Fruit fly (Drosophila melanogaster) whole organism, wandering third instar larva: Measurements from ENCODE around the gene CG33795.
A peak's percentile ranks its signal among the peaks of the same experiment; 100 is the strongest.

Experiments
- Abd-B ChIP-seq: fragments of >200 bp; optimal IDR thresholded peaks from 2 replicates; lab custom pipeline; 2017; ENCODE audit warnings: missing biosample characterization, missing genetic modification characterization
- CG32264 ChIP-seq: fragments of 200-800 bp; sonication (Bioruptor generic); optimal IDR thresholded peaks from 2 replicates; lab custom pipeline; 2016; ENCODE audit warnings: missing biosample characterization, missing genetic modification characterization
- CG9705 ChIP-seq: fragments of 200-800 bp; sonication (Bioruptor generic); optimal IDR thresholded peaks from 2 replicates; lab custom pipeline; 2018; ENCODE audit warnings: missing biosample characterization, mild to moderate bottlenecking, missing genetic modification characterization
- CrebA ChIP-seq: fragments of 200-800 bp; sonication (Bioruptor generic); optimal IDR thresholded peaks from 2 replicates; lab custom pipeline; 2016; ENCODE audit warnings: missing biosample characterization, mild to moderate bottlenecking, missing genetic modification characterization, borderline replicate concordance
- Dfd ChIP-seq: fragments of >200 bp; optimal IDR thresholded peaks from 2 replicates; lab custom pipeline; 2017; ENCODE audit warnings: missing biosample characterization, missing genetic modification characterization
- Dif ChIP-seq: fragments of 200-275, 200-300 bp; sonication (Bioruptor generic); optimal IDR thresholded peaks from 2 replicates; lab custom pipeline; 2018; ENCODE audit warnings: missing biosample characterization, missing genetic modification characterization; ENCODE audit not compliant: partially characterized antibody
- GATAd ChIP-seq: sonication (Bioruptor generic); optimal IDR thresholded peaks from 2 replicates; lab custom pipeline; 2016; ENCODE audit warnings: missing biosample characterization, missing genetic modification characterization
- HLH106 ChIP-seq: fragments of 200-800 bp; optimal IDR thresholded peaks from 3 replicates; lab custom pipeline; 2019; ENCODE audit warnings: missing biosample characterization, mild to moderate bottlenecking, missing genetic modification characterization, moderate library complexity
- Hnf4 ChIP-seq: fragments of 200-800 bp; sonication (Bioruptor generic); optimal IDR thresholded peaks from 2 replicates; lab custom pipeline; 2016; ENCODE audit warnings: missing biosample characterization, mild to moderate bottlenecking, missing genetic modification characterization
- Hr78 ChIP-seq: fragments of >200 bp; optimal IDR thresholded peaks from 2 replicates; lab custom pipeline; 2017; ENCODE audit warnings: missing biosample characterization, missing genetic modification characterization
- Hr83 ChIP-seq: fragments of 200-300 bp; sonication (Bioruptor generic); optimal IDR thresholded peaks from 2 replicates; lab custom pipeline; 2016; ENCODE audit warnings: missing biosample characterization, mild to moderate bottlenecking, missing genetic modification characterization, moderate library complexity; ENCODE audit not compliant: poor library complexity, severe bottlenecking
- Jra ChIP-seq: sonication (Bioruptor generic); optimal IDR thresholded peaks from 2 replicates; lab custom pipeline; 2016; ENCODE audit warnings: missing biosample characterization, missing genetic modification characterization
- Mio ChIP-seq: sonication (Bioruptor generic); optimal IDR thresholded peaks from 2 replicates; lab custom pipeline; 2016; ENCODE audit warnings: missing biosample characterization, missing genetic modification characterization
- Myc ChIP-seq: fragments of >200 bp; optimal IDR thresholded peaks from 2 replicates; lab custom pipeline; 2017
- N ChIP-seq: fragments of >200 bp; optimal IDR thresholded peaks from 2 replicates; lab custom pipeline; 2018; ENCODE audit warnings: missing biosample characterization, missing external identifiers, missing genetic modification characterization
- Rel ChIP-seq, 2 experiments: fragments of 200-800 bp; sonication (Bioruptor generic) in 1 of 2; optimal IDR thresholded peaks; 2 replicates in 1 of 2; 3 replicates in 1 of 2; lab custom pipeline; 2016 to 2019; ENCODE audit warnings: mild to moderate bottlenecking in 2 of 2, missing biosample characterization in 2 of 2, missing genetic modification characterization in 2 of 2, moderate library complexity in 1 of 2
- Sp1 ChIP-seq: fragments of 200-800 bp; sonication (Bioruptor generic); optimal IDR thresholded peaks from 3 replicates; lab custom pipeline; 2019; ENCODE audit warnings: missing biosample characterization, mild to moderate bottlenecking, missing genetic modification characterization, moderate library complexity
- Vsx2 ChIP-seq: fragments of 200-300, 225-300 bp; sonication (Bioruptor generic); optimal IDR thresholded peaks from 2 replicates; lab custom pipeline; 2018; ENCODE audit warnings: missing biosample characterization, missing genetic modification characterization; ENCODE audit not compliant: partially characterized antibody
- br ChIP-seq: fragments of 200-800 bp; sonication (Bioruptor generic); optimal IDR thresholded peaks from 2 replicates; lab custom pipeline; 2016; ENCODE audit warnings: missing biosample characterization, missing genetic modification characterization
- brk ChIP-seq: fragments of 200-800 bp; sonication (Bioruptor generic); optimal IDR thresholded peaks from 2 replicates; lab custom pipeline; 2016; ENCODE audit warnings: missing biosample characterization, mild to moderate bottlenecking, missing genetic modification characterization
- dl ChIP-seq, 2 experiments: fragments of 175-275, 200-275 bp in 1 of 2; fragments of 200-275 bp in 1 of 2; sonication (Bioruptor generic); optimal IDR thresholded peaks; lab custom pipeline; 2018; ENCODE audit warnings: mild to moderate bottlenecking in 2 of 2, missing biosample characterization in 2 of 2, missing genetic modification characterization in 2 of 2, moderate library complexity in 2 of 2; ENCODE audit not compliant: partially characterized antibody in 2 of 2, insufficient read depth in 1 of 2
- dmrt93B ChIP-seq: fragments of 200-800 bp; sonication (Bioruptor generic); optimal IDR thresholded peaks from 2 replicates; lab custom pipeline; 2018; ENCODE audit warnings: missing biosample characterization, mild to moderate bottlenecking, missing genetic modification characterization
- dsf ChIP-seq: sonication (Bioruptor generic); optimal IDR thresholded peaks from 2 replicates; lab custom pipeline; 2016; ENCODE audit warnings: missing biosample characterization, missing genetic modification characterization, borderline replicate concordance
- ey ChIP-seq: fragments of 200-800 bp; sonication (Bioruptor generic); optimal IDR thresholded peaks from 2 replicates; lab custom pipeline; 2016; ENCODE audit warnings: missing biosample characterization, missing genetic modification characterization
- foxo ChIP-seq, 2 experiments: fragments of 200-800 bp; sonication (Bioruptor generic); optimal IDR thresholded peaks; 2 replicates in 1 of 2; 3 replicates in 1 of 2; lab custom pipeline; 2016 to 2017; ENCODE audit warnings: missing biosample characterization in 2 of 2, missing genetic modification characterization in 2 of 2
- fru ChIP-seq: fragments of 200-800 bp; sonication (Bioruptor generic); optimal IDR thresholded peaks from 3 replicates; lab custom pipeline; 2016; ENCODE audit warnings: missing biosample characterization, mild to moderate bottlenecking, missing genetic modification characterization
- h ChIP-seq: fragments of 200-800 bp; sonication (Bioruptor generic); optimal IDR thresholded peaks from 3 replicates; lab custom pipeline; 2016; ENCODE audit warnings: missing biosample characterization, mild to moderate bottlenecking, missing genetic modification characterization
- jim ChIP-seq: fragments of 175-275, 200-325 bp; sonication (Bioruptor generic); optimal IDR thresholded peaks from 2 replicates; lab custom pipeline; 2016; ENCODE audit warnings: missing biosample characterization, mild to moderate bottlenecking, missing genetic modification characterization
- lola ChIP-seq: fragments of >200 bp; optimal IDR thresholded peaks from 2 replicates; lab custom pipeline; 2017; ENCODE audit warnings: missing biosample characterization, missing genetic modification characterization
- pan ChIP-seq: fragments of >200 bp; optimal IDR thresholded peaks from 2 replicates; lab custom pipeline; 2017
- psq ChIP-seq: fragments of 200-800 bp; sonication (Bioruptor generic); optimal IDR thresholded peaks from 3 replicates; lab custom pipeline; 2017; ENCODE audit warnings: missing biosample characterization, mild to moderate bottlenecking, missing genetic modification characterization, moderate library complexity
- sage ChIP-seq: fragments of 200-800 bp; sonication (Bioruptor generic); optimal IDR thresholded peaks from 2 replicates; lab custom pipeline; 2016; ENCODE audit warnings: missing biosample characterization, mild to moderate bottlenecking, missing genetic modification characterization
- sv ChIP-seq: fragments of 200-800 bp; sonication (Bioruptor generic); optimal IDR thresholded peaks from 3 replicates; lab custom pipeline; 2016; ENCODE audit warnings: missing biosample characterization, missing genetic modification characterization
- tai ChIP-seq: sonication (Bioruptor generic); optimal IDR thresholded peaks from 2 replicates; lab custom pipeline; 2016; ENCODE audit warnings: missing biosample characterization, missing genetic modification characterization
- usp ChIP-seq: fragments of >200 bp; optimal IDR thresholded peaks from 2 replicates; lab custom pipeline; 2017; ENCODE audit warnings: missing biosample characterization, missing genetic modification characterization
- woc ChIP-seq: sonication (Bioruptor generic); optimal IDR thresholded peaks from 2 replicates; lab custom pipeline; 2016; ENCODE audit warnings: missing biosample characterization, mild to moderate bottlenecking, missing genetic modification characterization

Gene CG33795

DNA sequence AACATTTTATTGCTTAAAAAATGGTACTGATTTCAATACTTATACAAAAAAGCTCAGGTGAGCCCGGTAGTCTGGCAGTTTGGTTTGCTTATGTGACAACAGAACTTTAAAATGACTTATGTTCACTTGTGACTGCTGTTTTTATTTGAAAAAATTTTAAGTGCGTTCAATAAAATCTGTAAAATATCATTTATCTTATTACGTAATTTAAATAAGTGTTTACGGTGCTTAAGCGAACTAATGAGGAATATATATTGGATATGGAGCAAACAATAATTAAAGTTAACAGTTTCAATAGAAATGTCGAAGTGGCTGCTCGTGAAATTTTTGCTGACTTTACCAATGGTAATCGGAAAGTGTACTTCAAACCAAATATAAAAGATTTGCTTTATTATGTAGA is 29.8 kb upstream of the CG33795 start, which contains the start of gene dls:
Gene dls (plus strand): TSS at position 301 of the 400 bp plus-strand sequence.
- TF ChIP-seq woc (GFP tag; lab: Kevin White, UChicago) (no peak), sage (GFP tag; lab: Kevin White, UChicago) (no peak), Sp1 (GFP tag; lab: Kevin White, UChicago) (no peak)
- TF ChIP-seq, all 38 proteins: peak for 0

dm6 chr3L:16199929-16200328 is 28.7 kb upstream of the CG33795 start, which contains the start of gene CG33689:
TSS of gene CG33689 (plus strand) at chr3L:16200229.
- TF ChIP-seq Hr83 (GFP tag; lab: Kevin White, UChicago), result no peak
- TF ChIP-seq Dfd (GFP tag; lab: Kevin White, UChicago), result no peak
- TF ChIP-seq GATAd, result no peak
- TF ChIP-seq ey, result no peak
- no peak for TF ChIP-seq Rel (GFP tag; optimal IDR thresholded peaks at IDR 0.05; lab: Kevin White, UChicago)
- no peak for TF ChIP-seq Rel (tag; optimal IDR thresholded peaks at IDR 0.05; lab: Kevin White, UChicago)
- TF ChIP-seq sage (GFP tag; lab: Kevin White, UChicago), result no peak
- no peak for TF ChIP-seq Vsx2 (GFP tag; lab: Kevin White, UChicago)
- no peak for TF ChIP-seq jim (GFP tag; lab: Kevin White, UChicago)
- TF ChIP-seq Sp1 (GFP tag; lab: Kevin White, UChicago), result no peak
- no peak for TF ChIP-seq dmrt93B
- TF ChIP-seq usp (GFP tag; lab: Kevin White, UChicago), result no peak
- TF ChIP-seq lola (GFP tag; lab: Kevin White, UChicago), result no peak
- no peak for TF ChIP-seq h (GFP tag; lab: Kevin White, UChicago)
- no peak for TF ChIP-seq dsf (GFP tag; lab: Kevin White, UChicago)
- TF ChIP-seq Hnf4 (GFP tag; lab: Kevin White, UChicago), result no peak
- no peak for TF ChIP-seq Abd-B (GFP tag; lab: Kevin White, UChicago)
- no peak for TF ChIP-seq tai
- TF ChIP-seq, all 38 proteins: peak for 0

DNA sequence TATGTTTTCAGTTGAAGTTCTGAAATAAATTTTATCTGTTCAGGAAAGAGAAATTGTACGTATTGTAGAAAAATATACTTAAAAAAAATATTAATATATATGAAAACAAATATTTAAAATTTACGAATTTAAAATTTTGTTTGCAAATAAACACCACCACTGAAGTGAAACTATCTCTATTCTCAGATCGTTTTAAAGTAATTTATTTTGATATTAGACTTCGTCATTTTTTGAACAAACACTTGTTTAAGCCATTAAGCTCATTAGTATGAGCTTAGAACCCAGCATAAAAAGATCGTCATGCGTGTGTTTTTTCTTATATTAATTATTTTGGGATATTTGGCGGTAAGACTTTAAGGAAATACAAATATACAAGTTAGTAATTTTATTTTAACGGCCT is 27.7 kb upstream of the CG33795 start, which contains the start of gene CG33688:
Gene CG33688 (plus strand): TSS at position 301 of the 400 bp plus-strand sequence.
- no peak for TF ChIP-seq HLH106
- TF ChIP-seq usp (GFP tag; lab: Kevin White, UChicago), result no peak

DNA sequence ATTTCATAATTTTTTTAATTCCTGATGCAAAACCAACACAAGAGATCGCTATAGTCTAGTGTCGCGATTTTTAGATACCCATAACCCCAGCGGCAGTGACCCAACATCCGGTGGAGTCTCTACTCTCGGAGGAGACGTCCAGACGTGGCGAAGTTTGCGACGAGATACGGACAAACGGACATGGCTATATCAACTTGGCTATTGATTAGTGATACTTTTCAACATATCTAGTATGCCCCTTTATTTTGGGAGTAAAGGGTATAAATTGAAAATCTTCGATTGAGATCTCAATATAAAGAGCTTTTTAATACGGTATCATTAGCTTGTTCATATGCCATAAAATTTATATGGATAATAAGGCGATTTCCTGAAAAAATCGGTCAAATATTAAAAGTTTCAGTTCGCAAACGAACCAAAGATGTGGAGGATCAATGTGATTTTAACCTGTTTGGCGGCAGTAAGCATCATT is 26.3 kb upstream of the CG33795 start, which contains the start of gene CG33687:
Gene CG33687 (plus strand): TSS at position 419 of the 469 bp plus-strand sequence.
- TF ChIP-seq Jra (GFP tag; lab: Kevin White, UChicago) (no peak), ey (no peak), sage (GFP tag; lab: Kevin White, UChicago) (no peak), CG9705 (GFP tag; lab: Kevin White, UChicago) (no peak), Dfd (GFP tag; lab: Kevin White, UChicago) (no peak), psq (GFP tag; lab: Kevin White, UChicago) (no peak), woc (GFP tag; lab: Kevin White, UChicago) (no peak), lola (GFP tag; lab: Kevin White, UChicago) (no peak), CrebA (GFP tag; lab: Kevin White, UChicago) (no peak), sv (GFP tag; lab: Kevin White, UChicago) (no peak), CG32264 (no peak), Rel (GFP tag; optimal IDR thresholded peaks at IDR 0.05; lab: Kevin White, UChicago) (no peak), Rel (tag; optimal IDR thresholded peaks at IDR 0.05; lab: Kevin White, UChicago) (no peak), pan (no peak), jim (GFP tag; lab: Kevin White, UChicago) (no peak), dmrt93B (no peak), Abd-B (GFP tag; lab: Kevin White, UChicago) (no peak), h (GFP tag; lab: Kevin White, UChicago) (no peak), dsf (GFP tag; lab: Kevin White, UChicago) (no peak)

DNA sequence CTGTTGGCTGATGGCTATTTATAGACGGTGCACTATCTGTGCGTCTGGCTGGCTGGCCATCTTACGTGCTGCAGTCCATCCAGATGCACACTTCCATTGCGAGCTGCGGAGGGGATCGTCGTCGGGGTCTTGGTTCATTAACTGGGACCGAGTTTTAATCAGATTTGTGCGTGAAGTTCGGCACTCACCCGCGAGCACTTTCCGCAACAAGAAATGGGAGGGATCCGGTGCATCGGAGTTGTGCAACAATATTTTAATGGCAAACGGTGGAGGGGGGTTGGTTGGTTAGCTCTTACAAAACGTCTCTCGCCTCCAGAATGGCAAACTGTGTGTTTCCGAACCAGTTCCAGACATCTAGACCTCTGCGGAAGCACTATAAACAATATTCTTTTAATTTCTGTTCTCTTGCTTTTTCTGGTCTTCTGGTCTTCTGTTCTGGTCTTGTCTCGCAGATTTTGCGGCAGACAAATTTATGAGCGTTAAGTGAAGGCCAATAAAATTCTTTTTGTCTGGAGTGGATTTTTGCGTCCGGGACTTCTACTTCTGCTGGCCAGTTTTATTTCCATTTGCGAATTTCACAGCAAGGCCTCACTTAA is 25.5 kb upstream of the CG33795 start:
- peak; percentile 31 for TF ChIP-seq Sp1 (GFP tag; lab: Kevin White, UChicago)
- TF ChIP-seq usp (GFP tag; lab: Kevin White, UChicago), result no peak
- no peak for TF ChIP-seq dl (GFP tag; optimal IDR thresholded peaks at IDR 0.05; lab: Kevin White, UChicago; ENCODE audit: insufficient read depth in 1 of 2, partially characterized antibody in 2 of 2)
- no peak for TF ChIP-seq Hr78 (GFP tag; lab: Kevin White, UChicago)
- no peak for TF ChIP-seq Abd-B (GFP tag; lab: Kevin White, UChicago)
- TF ChIP-seq fru (GFP tag; lab: Kevin White, UChicago), result peak; percentile 36
- TF ChIP-seq sv (GFP tag; lab: Kevin White, UChicago), result no peak
- TF ChIP-seq tai, result peak; percentile 26
- no peak for TF ChIP-seq CG9705 (GFP tag; lab: Kevin White, UChicago)
- TF ChIP-seq jim (GFP tag; lab: Kevin White, UChicago), result no peak
- no peak for TF ChIP-seq N
- TF ChIP-seq brk (GFP tag; lab: Kevin White, UChicago), result no peak
- TF ChIP-seq Dif (GFP tag; lab: Kevin White, UChicago), result no peak
- no peak for TF ChIP-seq Myc (lab: Kevin White, UChicago)
- no peak for TF ChIP-seq h (GFP tag; lab: Kevin White, UChicago)
- TF ChIP-seq br (GFP tag; lab: Kevin White, UChicago), result peak; percentile 15
- TF ChIP-seq Mio (GFP tag; lab: Kevin White, UChicago), result no peak
- TF ChIP-seq GATAd, result no peak
- TF ChIP-seq lola (GFP tag; lab: Kevin White, UChicago), result no peak
- TF ChIP-seq foxo (GFP tag; optimal IDR thresholded peaks at IDR 0.05; lab: Kevin White, UChicago), result no peak
- TF ChIP-seq Hnf4 (GFP tag; lab: Kevin White, UChicago), result no peak
- no peak for TF ChIP-seq Hr83 (GFP tag; lab: Kevin White, UChicago)
- no peak for TF ChIP-seq dsf (GFP tag; lab: Kevin White, UChicago)
- TF ChIP-seq Vsx2 (GFP tag; lab: Kevin White, UChicago), result no peak
- TF ChIP-seq Jra (GFP tag; lab: Kevin White, UChicago), result no peak
- no peak for TF ChIP-seq Dfd (GFP tag; lab: Kevin White, UChicago)
